Worm (Caenorhabditis elegans) whole organism, L3 larva: ENCODE results near the gene C09G5.14.

ENCODE experiments used
- daf-12 ChIP-seq: fragments of 150-350 bp; optimal IDR thresholded peaks from 2 replicates; lab custom pipeline; 2014; ENCODE audit warnings: missing biosample characterization, missing genetic modification reagents, missing genetic modification characterization
- nhr-237 ChIP-seq: fragments of 150-350 bp; optimal IDR thresholded peaks from 2 replicates; lab custom pipeline; 2014; ENCODE audit warnings: missing biosample characterization, missing genetic modification characterization
- pha-4 ChIP-seq: fragments of 150-350 bp; optimal IDR thresholded peaks from 2 replicates; lab custom pipeline; 2014; ENCODE audit warnings: missing biosample characterization, missing genetic modification reagents, missing genetic modification characterization

DNA sequence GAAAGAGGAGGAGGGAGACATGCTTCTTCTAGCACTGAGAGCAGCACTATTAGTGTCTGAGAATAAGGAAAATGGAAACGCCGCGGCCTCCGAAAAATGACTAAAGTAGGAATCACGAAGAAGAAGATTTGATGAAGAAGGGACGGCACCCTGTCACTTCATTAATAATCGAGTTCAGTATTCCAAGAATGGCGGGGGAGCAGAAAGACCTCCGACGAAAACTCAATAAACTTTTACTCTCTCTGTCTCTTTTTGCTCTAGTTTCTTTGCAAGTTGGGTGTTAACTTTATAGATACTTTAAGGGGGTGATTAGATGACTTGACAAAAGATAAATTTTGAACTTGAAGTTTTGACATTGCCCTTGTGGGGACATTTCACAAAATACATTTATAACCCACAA, 46.3 kb upstream of the C09G5.14 start:
- no peak for TF ChIP-seq pha-4 (tag; lab: Kevin White, UChicago)
- TF ChIP-seq nhr-237 (tag; lab: Kevin White, UChicago), result no peak
- TF ChIP-seq daf-12 (tag; lab: Kevin White, UChicago), result no peak
